Worm (Caenorhabditis elegans): Measurements from ENCODE around the gene dhs-31.

The dhs-31 gene

ce11 chrIV:10085401-10086187, 44.9 kb upstream of the dhs-31 start, which contains the start of the genes col-2 and ndc-80 (continued):
- TF ChIP-seq madf-6 (GFP tag; IDR thresholded peaks at IDR 0.05) (peak; percentile 40; the same call in 1 of the 2 replicates), snpc-1.3 (tag; optimal IDR thresholded peaks at IDR 0.05; ENCODE audit: insufficient read depth) (no peak), ztf-3 (GFP tag; optimal IDR thresholded peaks at IDR 0.05) (no peak), K12H6.12 (tag; optimal IDR thresholded peaks at IDR 0.05) (no peak), let-607 (tag; optimal IDR thresholded peaks at IDR 0.05) (no peak), F23B12.7 (tag; optimal IDR thresholded peaks at IDR 0.05; ENCODE audit: insufficient read depth) (peak; percentile 91), hrde-1 (tag; optimal IDR thresholded peaks at IDR 0.05; ENCODE audit: borderline replicate concordance) (no peak), egl-18 (GFP tag; IDR thresholded peaks at IDR 0.05) (no peak), lir-1 (GFP tag; conservative IDR thresholded peaks at IDR 0.05) (no peak), sdz-38 (tag; optimal IDR thresholded peaks at IDR 0.05) (no peak), fkh-3 (tag; optimal IDR thresholded peaks at IDR 0.05) (no peak), ceh-58 (GFP tag; IDR thresholded peaks at IDR 0.05) (no peak), Y95B8A.8 (GFP tag; IDR thresholded peaks at IDR 0.05) (no peak), nhr-80 (tag; optimal IDR thresholded peaks at IDR 0.05) (peak; percentile 32), lin-35 (GFP tag; optimal IDR thresholded peaks at IDR 0.05) (peak in 1 of 3 experiments; percentile 7), F33H1.4 (GFP tag; IDR thresholded peaks at IDR 0.05) (no peak), snpc-1.1 (tag; optimal IDR thresholded peaks at IDR 0.05; ENCODE audit: insufficient read depth) (no peak), nfya-2 (GFP tag; IDR thresholded peaks at IDR 0.05) (no peak), ztf-6 (GFP tag; IDR thresholded peaks at IDR 0.05) (no peak), bed-2 (GFP tag; IDR thresholded peaks at IDR 0.05) (no peak), pha-4 (tag; optimal IDR thresholded peaks at IDR 0.05) (peak; percentile 12), mes-4 (tag; optimal IDR thresholded peaks at IDR 0.05) (no peak), F10E7.11 (tag; optimal IDR thresholded peaks at IDR 0.05) (no peak), attf-5 (GFP tag; optimal IDR thresholded peaks at IDR 0.05) (peak; percentile 74), ama-1 (optimal IDR thresholded peaks at IDR 0.05) (no peak), ama-1 (GFP tag; optimal IDR thresholded peaks at IDR 0.05) (no peak), attf-3 (GFP tag; conservative IDR thresholded peaks at IDR 0.05) (peak; percentile 62; the same call in 1 of the 2 replicates), ztf-26 (tag; optimal IDR thresholded peaks at IDR 0.05) (no peak), sptf-2 (GFP tag; optimal IDR thresholded peaks at IDR 0.05) (no peak), him-1 (tag; optimal IDR thresholded peaks at IDR 0.05) (peak; percentile 4), ztf-28 (GFP tag; IDR thresholded peaks at IDR 0.05) (no peak), gei-17 (GFP tag; optimal IDR thresholded peaks at IDR 0.05) (no peak), hmg-1.2 (GFP tag; IDR thresholded peaks at IDR 0.05) (peak; percentile 38; the same call in 1 of the 2 replicates), B0019.2 (GFP tag; conservative IDR thresholded peaks at IDR 0.05) (no peak), ceh-79 (tag; optimal IDR thresholded peaks at IDR 0.05) (no peak), F39B2.1 (GFP tag; IDR thresholded peaks at IDR 0.05) (no peak), hlh-12 (tag; optimal IDR thresholded peaks at IDR 0.05) (no peak), ztf-18 (tag; optimal IDR thresholded peaks at IDR 0.05) (no peak), attf-6 (GFP tag; IDR thresholded peaks at IDR 0.05) (no peak), ztf-22 (GFP tag; optimal IDR thresholded peaks at IDR 0.05) (no peak), tbp1 (GFP tag; optimal IDR thresholded peaks at IDR 0.05) (peak; percentile 23), mxl-1 (tag; optimal IDR thresholded peaks at IDR 0.05) (no peak), chd-7 (tag; optimal IDR thresholded peaks at IDR 0.05) (no peak), madf-3 (GFP tag; IDR thresholded peaks at IDR 0.05) (no peak), T07F8.4 (tag; optimal IDR thresholded peaks at IDR 0.05) (no peak), xnd-1 (tag; optimal IDR thresholded peaks at IDR 0.05) (no peak), ets-4 (GFP tag; optimal IDR thresholded peaks at IDR 0.05) (no peak), dpl-1 (GFP tag; optimal IDR thresholded peaks at IDR 0.05) (peak; percentile 68)

All from whole organism, young adult.